Worm (Caenorhabditis elegans): ENCODE data around the gene rpt-1.

DNA sequence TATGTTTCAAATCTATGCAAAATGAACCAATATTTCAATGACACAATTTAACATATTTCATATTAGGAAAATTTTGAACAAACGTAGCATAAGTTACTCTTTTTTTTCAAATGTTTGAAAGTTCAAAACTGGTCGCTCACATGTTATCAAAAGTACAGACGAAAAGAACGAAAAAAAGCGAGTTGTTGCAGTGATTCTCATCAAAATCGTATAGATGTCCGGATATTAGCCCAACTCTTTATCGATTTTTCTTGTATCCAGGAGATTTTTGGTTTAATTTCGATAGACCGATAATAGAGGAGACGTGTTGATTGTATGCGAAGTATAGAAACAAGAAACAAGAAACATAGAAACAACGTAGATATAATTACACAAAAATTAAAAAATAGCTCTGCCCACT is 41.9 kb downstream of the rpt-1 start:
- TF ChIP-seq ama-1 (optimal IDR thresholded peaks at IDR 0.05) (no peak), hnd-1 (tag; optimal IDR thresholded peaks at IDR 0.05) (no peak), tbx-11 (GFP tag; IDR thresholded peaks at IDR 0.05) (no peak), hmg-4 (GFP tag; optimal IDR thresholded peaks at IDR 0.05) (no peak)
